Fruit fly (Drosophila melanogaster) whole organism, embryonic: ENCODE data around the gene BomT3.
A peak's percentile ranks its signal among the peaks of the same experiment; 100 is the strongest.

Experiments
- Antp ChIP-seq: fragments of 200-800 bp; sonication (Bioruptor generic); optimal IDR thresholded peaks from 3 replicates; lab custom pipeline; 2016; ENCODE audit warnings: missing biosample characterization, missing genetic modification characterization
- CG10209 ChIP-seq: fragments of 200-800 bp; sonication (Bioruptor generic); optimal IDR thresholded peaks from 3 replicates; lab custom pipeline; 2017; ENCODE audit warnings: missing biosample characterization, mild to moderate bottlenecking, missing genetic modification characterization, missing genetic modification reagents
- CG10462 ChIP-seq: fragments of 200-800 bp; sonication (Bioruptor generic); optimal IDR thresholded peaks from 2 replicates; lab custom pipeline; 2016; ENCODE audit warnings: missing biosample characterization, missing genetic modification characterization
- CG11085 ChIP-seq: fragments of 200-800 bp; sonication (Bioruptor generic); IDR thresholded peaks from 2 replicates; pipeline ENCODE4 v1.3.6; 2022; ENCODE audit warnings: missing biosample characterization, missing genetic modification characterization
- CG11093 ChIP-seq: fragments of 200-800 bp; sonication (Bioruptor generic); IDR thresholded peaks from 3 replicates; pipeline ENCODE4 v1.3.6; 2022; ENCODE audit warnings: missing biosample characterization, missing genetic modification characterization
- CG1233 ChIP-seq: fragments of 200-800 bp; sonication (Bioruptor generic); optimal IDR thresholded peaks from 4 replicates; lab custom pipeline; 2018; ENCODE audit warnings: missing biosample characterization, mild to moderate bottlenecking, missing genetic modification characterization
- CG14441 ChIP-seq: fragments of 200-800 bp; sonication (Bioruptor generic); IDR thresholded peaks from 2 replicates; pipeline ENCODE4 v1.3.6; 2022; ENCODE audit warnings: missing biosample characterization, missing genetic modification characterization
- CG14710 ChIP-seq: fragments of 200-800 bp; sonication (Bioruptor generic); optimal IDR thresholded peaks from 3 replicates; lab custom pipeline; 2019; ENCODE audit warnings: missing biosample characterization, mild to moderate bottlenecking, missing genetic modification characterization, moderate library complexity
- CG16779 ChIP-seq: fragments of 200-800 bp; sonication (Bioruptor generic); IDR thresholded peaks from 2 replicates; pipeline ENCODE4 v1.3.6; 2022; ENCODE audit warnings: missing biosample characterization, missing genetic modification characterization
- CG17361 ChIP-seq: fragments of 200-800 bp; sonication (Bioruptor generic); IDR thresholded peaks from 3 replicates; pipeline ENCODE4 v1.3.6; 2022; ENCODE audit warnings: missing biosample characterization, missing genetic modification characterization
- CG17385 ChIP-seq: fragments of 200-800 bp; sonication (Bioruptor generic); optimal IDR thresholded peaks from 3 replicates; lab custom pipeline; 2018; ENCODE audit warnings: missing biosample characterization, mild to moderate bottlenecking, missing genetic modification characterization
- CG17829 ChIP-seq: fragments of 200-800 bp; optimal IDR thresholded peaks from 2 replicates; lab custom pipeline; 2019; ENCODE audit warnings: missing biosample characterization, mild to moderate bottlenecking, missing genetic modification characterization, moderate library complexity
- CG30403 ChIP-seq: fragments of 200-800 bp; sonication (Bioruptor generic); optimal IDR thresholded peaks from 3 replicates; lab custom pipeline; 2016; ENCODE audit warnings: missing biosample characterization, missing genetic modification characterization
- CG3838 ChIP-seq: fragments of 200-800 bp; sonication (Bioruptor generic); optimal IDR thresholded peaks from 3 replicates; lab custom pipeline; 2016; ENCODE audit warnings: missing biosample characterization, missing genetic modification characterization
- CG3847 ChIP-seq: fragments of 200-800 bp; sonication (Bioruptor generic); IDR thresholded peaks from 2 replicates; pipeline ENCODE4 v1.3.6; 2022; ENCODE audit warnings: missing biosample characterization, missing genetic modification characterization
- CG4360 ChIP-seq: fragments of 200-800 bp; sonication (Bioruptor generic); IDR thresholded peaks from 2 replicates; pipeline ENCODE4 v1.3.6; 2022; ENCODE audit warnings: missing biosample characterization, missing genetic modification characterization
- CG6272 ChIP-seq: fragments of 200-800 bp; sonication (Bioruptor generic); IDR thresholded peaks from 2 replicates; pipeline ENCODE4 v1.3.6; 2022; ENCODE audit warnings: missing biosample characterization, missing genetic modification characterization
- CG7556 ChIP-seq: fragments of 200-800 bp; sonication (Bioruptor generic); optimal IDR thresholded peaks from 2 replicates; lab custom pipeline; 2017; ENCODE audit warnings: missing biosample characterization, mild to moderate bottlenecking, missing genetic modification characterization
- CG8388 ChIP-seq: fragments of 200-800 bp; sonication (Bioruptor generic); optimal IDR thresholded peaks from 2 replicates; lab custom pipeline; 2019; ENCODE audit warnings: missing biosample characterization, mild to moderate bottlenecking, missing genetic modification characterization, moderate library complexity
- CG8924 ChIP-seq: fragments of 200-800 bp; optimal IDR thresholded peaks from 3 replicates; lab custom pipeline; 2019; ENCODE audit warnings: missing biosample characterization, mild to moderate bottlenecking, missing genetic modification characterization, moderate library complexity
- CG9727 ChIP-seq: fragments of 200-800 bp; sonication (Bioruptor generic); optimal IDR thresholded peaks from 3 replicates; lab custom pipeline; 2017; ENCODE audit warnings: missing biosample characterization, mild to moderate bottlenecking, missing genetic modification characterization
- Fer1 ChIP-seq: fragments of 200-800 bp; sonication (Bioruptor generic); optimal IDR thresholded peaks from 2 replicates; lab custom pipeline; 2017; ENCODE audit warnings: missing biosample characterization, mild to moderate bottlenecking, missing genetic modification characterization
- H2.0 ChIP-seq: fragments of 200-800 bp; sonication (Bioruptor generic); IDR thresholded peaks from 2 replicates; pipeline ENCODE4 v1.3.6; 2022; ENCODE audit warnings: missing biosample characterization, missing genetic modification characterization
- Hsf ChIP-seq: fragments of 200-800 bp; sonication (Bioruptor generic); optimal IDR thresholded peaks from 3 replicates; lab custom pipeline; 2016; ENCODE audit warnings: missing biosample characterization, missing genetic modification characterization
- Jarid2 ChIP-seq: fragments of 200-800 bp; sonication (Bioruptor generic); optimal IDR thresholded peaks from 3 replicates; lab custom pipeline; 2017; ENCODE audit warnings: mild to moderate bottlenecking, missing biosample characterization, missing genetic modification reagents, missing genetic modification characterization
- Meics ChIP-seq: fragments of 200-800 bp; sonication (Bioruptor generic); optimal IDR thresholded peaks from 2 replicates; lab custom pipeline; 2017; ENCODE audit warnings: missing biosample characterization, mild to moderate bottlenecking, missing genetic modification characterization
- Mrtf ChIP-seq: fragments of 200-800 bp; sonication (Bioruptor generic); IDR thresholded peaks from 3 replicates; pipeline ENCODE4 v1.3.6; 2022; ENCODE audit warnings: missing biosample characterization, missing genetic modification characterization
- Pdp1 ChIP-seq, 2 experiments: fragments of 200-800 bp; sonication (Bioruptor generic); optimal IDR thresholded peaks; 3 replicates each; lab custom pipeline; 2016; ENCODE audit warnings: missing biosample characterization in 2 of 2, missing genetic modification characterization in 2 of 2, mild to moderate bottlenecking in 1 of 2, moderate library complexity in 1 of 2
- Sin3A ChIP-seq: fragments of >200 bp; optimal IDR thresholded peaks from 2 replicates; lab custom pipeline; 2018
- Ssrp ChIP-seq: fragments of 200-800 bp; sonication (Bioruptor generic); optimal IDR thresholded peaks from 2 replicates; lab custom pipeline; 2018; ENCODE audit warnings: missing biosample characterization, mild to moderate bottlenecking, missing genetic modification characterization, moderate library complexity
- Stat92E ChIP-seq, 3 experiments: fragments of >200 bp in 2 of 3; fragments of 200-800 bp in 1 of 3; sonication (Bioruptor generic) in 1 of 3; optimal IDR thresholded peaks; 2 replicates each; lab custom pipeline; 2017 to 2019; ENCODE audit warnings: missing biosample characterization in 3 of 3, missing genetic modification characterization in 3 of 3, mild to moderate bottlenecking in 1 of 3, moderate library complexity in 1 of 3
- Xrp1 ChIP-seq: fragments of 200-800 bp; sonication (Bioruptor generic); IDR thresholded peaks from 2 replicates; pipeline ENCODE4 v1.3.6; 2022; ENCODE audit warnings: missing biosample characterization, missing genetic modification characterization
- ac ChIP-seq: fragments of 200-800 bp; sonication (Bioruptor generic); optimal IDR thresholded peaks from 3 replicates; lab custom pipeline; 2017; ENCODE audit warnings: missing biosample characterization, mild to moderate bottlenecking, missing genetic modification characterization
- ase ChIP-seq: fragments of 200-800 bp; sonication (Bioruptor generic); IDR thresholded peaks from 3 replicates; pipeline ENCODE4 v1.3.6; 2022; ENCODE audit warnings: missing biosample characterization, missing genetic modification characterization
- ash1 ChIP-seq: fragments of 200-800 bp; sonication (Bioruptor generic); optimal IDR thresholded peaks from 2 replicates; lab custom pipeline; 2018; ENCODE audit warnings: missing biosample characterization, mild to moderate bottlenecking, missing genetic modification characterization
- az2 ChIP-seq: fragments of 200-800 bp; sonication (Bioruptor generic); optimal IDR thresholded peaks from 3 replicates; lab custom pipeline; 2016; ENCODE audit warnings: missing biosample characterization, missing genetic modification characterization
- dpn ChIP-seq, 2 experiments: fragments of 200-800 bp; sonication (Bioruptor generic); optimal IDR thresholded peaks; 3 replicates each; lab custom pipeline; 2016; ENCODE audit warnings: missing biosample characterization in 2 of 2, missing genetic modification characterization in 2 of 2
- ewg ChIP-seq: fragments of 200-800 bp; sonication (Bioruptor generic); optimal IDR thresholded peaks from 3 replicates; lab custom pipeline; 2017; ENCODE audit warnings: mild to moderate bottlenecking, missing biosample characterization, missing genetic modification reagents, missing genetic modification characterization
- gcm2 ChIP-seq: fragments of 200-800 bp; sonication (Bioruptor generic); optimal IDR thresholded peaks from 2 replicates; lab custom pipeline; 2016; ENCODE audit warnings: missing biosample characterization, missing genetic modification characterization
- grau ChIP-seq: fragments of 200-800 bp; optimal IDR thresholded peaks from 3 replicates; lab custom pipeline; 2019; ENCODE audit warnings: missing biosample characterization, mild to moderate bottlenecking, missing genetic modification characterization, moderate library complexity
- hkb ChIP-seq, 2 experiments: fragments of 200-800 bp in 1 of 2; fragments of >200 bp in 1 of 2; sonication (Bioruptor generic) in 1 of 2; IDR thresholded peaks in 1 of 2; optimal IDR thresholded peaks in 1 of 2; 2 replicates each; pipeline versions ENCODE4 v1.3.6 to Lab custom; 2017 to 2022; ENCODE audit warnings: missing biosample characterization in 1 of 2, missing genetic modification characterization in 1 of 2
- ind ChIP-seq: fragments of 200-800 bp; sonication (Bioruptor generic); optimal IDR thresholded peaks from 3 replicates; lab custom pipeline; 2016; ENCODE audit warnings: missing biosample characterization, missing genetic modification characterization
- oc ChIP-seq: fragments of 200-800 bp; sonication (Bioruptor generic); optimal IDR thresholded peaks from 2 replicates; lab custom pipeline; 2018; ENCODE audit warnings: missing biosample characterization, mild to moderate bottlenecking, missing genetic modification characterization, moderate library complexity
- otp ChIP-seq: fragments of 200-800 bp; sonication (Bioruptor generic); IDR thresholded peaks from 3 replicates; pipeline ENCODE4, ENCODE4 v1.3.6; 2022; ENCODE audit warnings: missing biosample characterization, missing genetic modification characterization
- pum ChIP-seq: fragments of 200-800 bp; sonication (Bioruptor generic); optimal IDR thresholded peaks from 2 replicates; lab custom pipeline; 2016; ENCODE audit warnings: missing biosample characterization, missing genetic modification characterization
- sens ChIP-seq: fragments of 200-800 bp; sonication (Bioruptor generic); peaks from one replicate; lab custom pipeline; 2016; ENCODE audit warnings: missing biosample characterization, missing genetic modification characterization
- sens-2 ChIP-seq: fragments of 200-800 bp; sonication (Bioruptor generic); IDR thresholded peaks from 2 replicates; pipeline ENCODE4 v1.3.6; 2022; ENCODE audit warnings: missing biosample characterization, missing genetic modification characterization
- slbo ChIP-seq: fragments of 200-800 bp; sonication (Bioruptor generic); IDR thresholded peaks from 2 replicates; pipeline ENCODE4 v1.3.6; 2022; ENCODE audit warnings: missing biosample characterization, missing genetic modification characterization
- so ChIP-seq: fragments of 200-800 bp; sonication (Bioruptor generic); IDR thresholded peaks from 3 replicates; pipeline ENCODE4 v1.3.6; 2022; ENCODE audit warnings: missing biosample characterization, missing genetic modification characterization
- tio ChIP-seq: fragments of 200-800 bp; sonication (Bioruptor generic); optimal IDR thresholded peaks from 2 replicates; lab custom pipeline; 2017; ENCODE audit warnings: missing biosample characterization, missing genetic modification characterization, inconsistent platforms
- zfh1 ChIP-seq: fragments of 200-800 bp; sonication (Bioruptor generic); IDR thresholded peaks from 3 replicates; pipeline ENCODE4 v1.3.6; 2022; ENCODE audit warnings: missing biosample characterization, missing genetic modification characterization

The BomT3 gene

DNA sequence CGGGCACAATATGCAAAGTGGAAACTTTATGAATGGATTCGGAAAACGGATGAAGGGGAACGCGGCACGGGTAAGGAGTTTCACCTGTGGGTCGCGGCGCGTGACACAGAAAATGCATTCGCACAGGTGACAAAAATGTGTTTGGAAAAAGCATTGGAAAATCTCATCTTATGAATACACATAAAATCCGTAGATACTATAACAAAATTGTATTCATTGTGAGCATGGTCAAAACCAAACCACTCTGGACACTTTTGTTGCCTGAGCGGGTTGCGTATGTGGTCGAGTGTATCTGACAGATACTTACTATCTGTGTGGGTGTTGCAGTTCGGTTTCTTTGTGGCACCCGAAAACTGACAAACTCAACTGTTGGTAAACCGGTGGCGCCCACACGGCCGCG lies 46.7 kb downstream of the BomT3 start (continued):
- TF ChIP-seq CG1233 (GFP tag; lab: Kevin White, UChicago) (peak; percentile 24), ewg (peak; percentile 32), CG16779 (GFP tag; lab: Robert Waterston, UW) (no peak), sens-2 (peak; percentile 38; the same call in 1 of the 2 replicates), Stat92E (GFP tag; optimal IDR thresholded peaks at IDR 0.05; lab: Kevin White, UChicago) (no peak), CG17829 (tag; lab: Kevin White, UChicago) (peak; percentile 33), ac (no peak), Jarid2 (GFP tag; lab: Kevin White, UChicago) (no peak), CG10209 (GFP tag; lab: Kevin White, UChicago) (peak; percentile 4), ash1 (GFP tag; lab: Kevin White, UChicago) (no peak), tio (GFP tag; lab: Kevin White, UChicago) (no peak), ind (GFP tag; lab: Kevin White, UChicago) (peak; percentile 30), so (GFP tag; lab: Robert Waterston, UW) (peak; percentile 69; the same call in 1 of the 3 replicates), otp (GFP tag; lab: Robert Waterston, UW) (peak; percentile 68; the same call in 1 of the 3 replicates), dpn (GFP tag; optimal IDR thresholded peaks at IDR 0.05; lab: Kevin White, UChicago) (peak in 1 of 2 experiments; percentile 54), CG10462 (GFP tag; lab: Kevin White, UChicago) (no peak), Fer1 (GFP tag; lab: Kevin White, UChicago) (peak; percentile 6), CG11093 (GFP tag; lab: Robert Waterston, UW) (peak; percentile 52; the same call in 2 of the 3 replicates), CG8388 (GFP tag; lab: Kevin White, UChicago) (peak; percentile 24), CG3838 (GFP tag; lab: Kevin White, UChicago) (no peak), Mrtf (0 out of 3 replicates have a peak, but pooled peaks have one; percentile 45), CG7556 (GFP tag; lab: Kevin White, UChicago) (peak; percentile 45), ase (GFP tag; lab: Robert Waterston, UW) (peak; percentile 72; the same call in 2 of the 3 replicates), CG8924 (tag; lab: Kevin White, UChicago) (peak; percentile 38), grau (tag; lab: Kevin White, UChicago) (peak; percentile 38), pum (GFP tag; lab: Kevin White, UChicago) (peak; percentile 33), Meics (no peak), CG11085 (GFP tag; lab: Robert Waterston, UW) (0 out of 2 replicates have a peak, but pooled peaks have one; percentile 10), CG30403 (GFP tag; lab: Kevin White, UChicago) (peak; percentile 38), Sin3A (lab: Kevin White, UChicago) (no peak), gcm2 (GFP tag; lab: Kevin White, UChicago) (no peak), Pdp1 (GFP tag; optimal IDR thresholded peaks at IDR 0.05; lab: Kevin White, UChicago) (peak in 1 of 2 experiments; percentile 40), slbo (GFP tag; lab: Robert Waterston, UW) (peak; percentile 36; the same call in 1 of the 2 replicates), Hsf (GFP tag; lab: Kevin White, UChicago) (peak; percentile 45), CG4360 (GFP tag; lab: Robert Waterston, UW) (peak; percentile 54), oc (peak; percentile 52), CG17385 (GFP tag; lab: Kevin White, UChicago) (peak; percentile 44), Ssrp (tag; lab: Kevin White, UChicago) (peak; percentile 45), CG6272 (GFP tag; lab: Robert Waterston, UW) (0 out of 2 replicates have a peak, but pooled peaks have one; percentile 6), CG14710 (tag; lab: Kevin White, UChicago) (peak; percentile 18), hkb (optimal IDR thresholded peaks at IDR 0.05; lab: Kevin White, UChicago) (no peak), hkb (GFP tag; IDR thresholded peaks at IDR 0.05; lab: Robert Waterston, UW) (peak; percentile 83), Xrp1 (GFP tag; lab: Robert Waterston, UW) (peak; percentile 82), CG9727 (GFP tag; lab: Kevin White, UChicago) (peak; percentile 26), CG14441 (peak; percentile 51), CG3847 (GFP tag; lab: Robert Waterston, UW) (peak; percentile 34; the same call in 1 of the 2 replicates), zfh1 (GFP tag; lab: Robert Waterston, UW) (peak; percentile 86), Antp (peak; percentile 29), CG17361 (GFP tag; lab: Robert Waterston, UW) (0 out of 3 replicates have a peak, but pooled peaks have one; percentile 42), H2.0 (GFP tag; lab: Robert Waterston, UW) (peak; percentile 71), sens (GFP tag; lab: Kevin White, UChicago) (peak; percentile 93), az2 (GFP tag; lab: Kevin White, UChicago) (peak; percentile 71)
